Worm (Caenorhabditis elegans): ENCODE results near the gene irld-1.
"Not testable (repeated sequence)": the region's sequence is repeated elsewhere in the genome, so short reads cannot be mapped to it uniquely, and the experiment has no call there.

ce11 chrV:4310414-4310813, 26.1 kb upstream of the irld-1 start:
- TF ChIP-seq T22C8.4 (GFP tag; IDR thresholded peaks at IDR 0.05), result 0 out of 2 replicates have a peak, but pooled peaks have one; percentile 26
- not testable (repeated sequence) for TF ChIP-seq tab-1 (GFP tag; IDR thresholded peaks at IDR 0.05)

All from whole organism, midembryonic.